Worm (Caenorhabditis elegans) whole organism, L2 larva: Measurements from ENCODE around the gene F19H8.2.
A peak's percentile ranks its signal among the peaks of the same experiment; 100 is the strongest.

Experiments used
- C34F6.9 ChIP-seq: fragments of 150-350 bp; optimal IDR thresholded peaks from 2 replicates; lab custom pipeline; 2014; ENCODE audit warnings: missing biosample characterization, missing genetic modification characterization
- F13H6.1 ChIP-seq: sonication (generic microtip); optimal IDR thresholded peaks from 2 replicates; lab custom pipeline; 2016; ENCODE audit warnings: missing genetic modification characterization, missing compliant biosample characterization
- R02D3.7 ChIP-seq: fragments of 150-350 bp; optimal IDR thresholded peaks from 2 replicates; lab custom pipeline; 2014; ENCODE audit warnings: missing biosample characterization, missing genetic modification characterization
- Y55F3AM.14 ChIP-seq: fragments of 200-800 bp; sonication (Bioruptor generic); optimal IDR thresholded peaks from 2 replicates; lab custom pipeline; 2018; ENCODE audit warnings: mild to moderate bottlenecking, missing genetic modification characterization, missing compliant biosample characterization
- ZK546.5 ChIP-seq: sonication (generic microtip); optimal IDR thresholded peaks from 2 replicates; lab custom pipeline; 2017; ENCODE audit warnings: missing biosample characterization, missing genetic modification characterization
- alr-1 ChIP-seq: fragments of 150-350 bp; optimal IDR thresholded peaks from 2 replicates; lab custom pipeline; 2014; ENCODE audit warnings: missing biosample characterization, missing genetic modification characterization
- aly-2 ChIP-seq: fragments of 150-350 bp; optimal IDR thresholded peaks from 2 replicates; lab custom pipeline; 2014; ENCODE audit warnings: missing biosample characterization, missing genetic modification characterization
- ama-1 ChIP-seq: fragments of 150-350 bp; optimal IDR thresholded peaks from 2 replicates; lab custom pipeline; 2018; ENCODE audit warnings: inconsistent platforms
- blmp-1 ChIP-seq: sonication (generic microtip); optimal IDR thresholded peaks from 2 replicates; lab custom pipeline; 2017; ENCODE audit warnings: missing genetic modification characterization, mild to moderate bottlenecking, missing compliant biosample characterization, antibody characterized with exemption, moderate library complexity; ENCODE audit not compliant: insufficient read depth
- ceh-16 ChIP-seq: fragments of 150-350 bp; optimal IDR thresholded peaks from 2 replicates; lab custom pipeline; 2014; ENCODE audit warnings: missing biosample characterization, missing genetic modification characterization
- ceh-82 ChIP-seq: fragments of 150-350 bp; optimal IDR thresholded peaks from 2 replicates; lab custom pipeline; 2014; ENCODE audit warnings: missing biosample characterization, missing genetic modification characterization
- crh-2 ChIP-seq: sonication (generic microtip); optimal IDR thresholded peaks from 2 replicates; lab custom pipeline; 2017; ENCODE audit warnings: missing biosample characterization, missing genetic modification characterization
- dmd-4 ChIP-seq: sonication (generic microtip); optimal IDR thresholded peaks from 2 replicates; lab custom pipeline; 2017; ENCODE audit warnings: missing biosample characterization, missing genetic modification characterization
- egl-27 ChIP-seq: sonication (generic microtip); optimal IDR thresholded peaks from 3 replicates; lab custom pipeline; 2017; ENCODE audit warnings: missing biosample characterization, missing genetic modification reagents, missing genetic modification characterization
- elt-1 ChIP-seq: fragments of 150-350 bp; optimal IDR thresholded peaks from 2 replicates; lab custom pipeline; 2014; ENCODE audit warnings: missing biosample characterization, missing genetic modification characterization
- elt-3 ChIP-seq: sonication (generic microtip); optimal IDR thresholded peaks from 2 replicates; lab custom pipeline; 2017; ENCODE audit warnings: missing biosample characterization, missing genetic modification characterization
- fos-1 ChIP-seq: fragments of 150-350 bp; optimal IDR thresholded peaks from 2 replicates; lab custom pipeline; 2014; ENCODE audit warnings: missing biosample characterization, missing genetic modification characterization
- gmeb-1 ChIP-seq: fragments of 150-350 bp; optimal IDR thresholded peaks from 2 replicates; lab custom pipeline; 2014; ENCODE audit warnings: missing biosample characterization, missing genetic modification characterization
- lin-11 ChIP-seq: fragments of 150-350 bp; sonication (generic microtip); optimal IDR thresholded peaks from 2 replicates; lab custom pipeline; 2014; ENCODE audit warnings: missing biosample characterization, missing genetic modification characterization, inconsistent platforms, mixed read lengths
- lin-13 ChIP-seq: fragments of 150-350 bp; optimal IDR thresholded peaks from 2 replicates; lab custom pipeline; 2014; ENCODE audit warnings: missing biosample characterization, missing genetic modification reagents, missing genetic modification characterization
- mdl-1 ChIP-seq, 2 experiments: fragments of 150-350 bp in 1 of 2; sonication (generic microtip) in 1 of 2; optimal IDR thresholded peaks; 2 replicates each; lab custom pipeline; 2017; ENCODE audit warnings: missing biosample characterization in 2 of 2, missing genetic modification characterization in 2 of 2
- nhr-10 ChIP-seq: sonication (generic microtip); optimal IDR thresholded peaks from 2 replicates; lab custom pipeline; 2017; ENCODE audit warnings: missing biosample characterization, missing genetic modification characterization
- nhr-12 ChIP-seq: fragments of 150-350 bp; optimal IDR thresholded peaks from 2 replicates; lab custom pipeline; 2014; ENCODE audit warnings: missing biosample characterization, missing genetic modification characterization
- nhr-129 ChIP-seq: fragments of 150-350 bp; optimal IDR thresholded peaks from 2 replicates; lab custom pipeline; 2014; ENCODE audit warnings: missing biosample characterization, missing genetic modification characterization
- nhr-21 ChIP-seq: fragments of 150-350 bp; optimal IDR thresholded peaks from 2 replicates; lab custom pipeline; 2014; ENCODE audit warnings: missing biosample characterization, missing genetic modification characterization
- nhr-237 ChIP-seq: fragments of 150-350 bp; optimal IDR thresholded peaks from 2 replicates; lab custom pipeline; 2014; ENCODE audit warnings: missing biosample characterization, missing genetic modification characterization
- nhr-25 ChIP-seq: fragments of 150-350 bp; sonication (generic microtip); optimal IDR thresholded peaks from 3 replicates; lab custom pipeline; 2014; ENCODE audit warnings: missing biosample characterization, missing genetic modification characterization
- nhr-6 ChIP-seq: fragments of 150-350 bp; optimal IDR thresholded peaks from 2 replicates; lab custom pipeline; 2014; ENCODE audit warnings: missing biosample characterization, missing genetic modification characterization
- nhr-77 ChIP-seq: fragments of 150-350 bp; optimal IDR thresholded peaks from 2 replicates; lab custom pipeline; 2014; ENCODE audit warnings: missing biosample characterization, missing genetic modification characterization
- sem-4 ChIP-seq: fragments of 150-350 bp; optimal IDR thresholded peaks from 2 replicates; lab custom pipeline; 2014; ENCODE audit warnings: missing biosample characterization, missing genetic modification reagents, missing genetic modification characterization
- sma-3 ChIP-seq: sonication (generic microtip); optimal IDR thresholded peaks from 2 replicates; lab custom pipeline; 2016; ENCODE audit warnings: missing genetic modification reagents, missing genetic modification characterization, missing compliant biosample characterization
- sma-9 ChIP-seq, 2 experiments: fragments of 150-350 bp in 1 of 2; sonication (generic microtip) in 1 of 2; optimal IDR thresholded peaks; 2 replicates each; lab custom pipeline; 2014 to 2016; ENCODE audit warnings: missing genetic modification characterization in 2 of 2, mild to moderate bottlenecking in 1 of 2, missing biosample characterization in 1 of 2, missing compliant biosample characterization in 1 of 2, missing genetic modification reagents in 1 of 2, moderate library complexity in 1 of 2
- unc-39 ChIP-seq: fragments of 150-350 bp; optimal IDR thresholded peaks from 2 replicates; lab custom pipeline; 2014; ENCODE audit warnings: missing biosample characterization, missing genetic modification characterization
- zag-1 ChIP-seq: fragments of 150-350 bp; optimal IDR thresholded peaks from 2 replicates; lab custom pipeline; 2014; ENCODE audit warnings: missing biosample characterization, missing genetic modification characterization
- ztf-11 ChIP-seq: sonication (generic microtip); optimal IDR thresholded peaks from 2 replicates; lab custom pipeline; 2017; ENCODE audit warnings: missing biosample characterization, missing genetic modification characterization
- ztf-4 ChIP-seq: fragments of 150-350 bp; optimal IDR thresholded peaks from 2 replicates; lab custom pipeline; 2014; ENCODE audit warnings: missing biosample characterization, missing genetic modification characterization

The F19H8.2 gene

DNA sequence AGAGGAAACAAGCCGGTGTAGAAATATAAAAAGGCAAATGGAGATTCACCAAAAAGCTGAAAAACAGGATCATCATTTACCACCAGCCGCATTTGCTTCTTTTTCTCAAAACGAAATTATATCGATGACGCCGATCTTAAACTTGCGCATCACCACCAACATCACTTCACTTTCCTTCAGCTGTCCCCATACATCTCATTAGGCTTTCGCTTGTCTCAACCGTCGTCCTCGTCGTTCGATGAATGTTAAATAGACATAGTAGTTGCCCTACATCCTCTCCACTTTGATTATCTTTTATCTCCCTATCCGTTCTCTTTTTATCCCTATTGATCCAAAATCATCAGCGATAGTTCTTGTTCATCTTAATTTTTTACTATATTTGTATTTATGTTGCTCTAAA, 21.2 kb upstream of the F19H8.2 start:
- TF ChIP-seq blmp-1 (tag; lab: Kevin White, UChicago), result peak; percentile 52
- no peak for TF ChIP-seq elt-1 (tag; lab: Kevin White, UChicago)

DNA sequence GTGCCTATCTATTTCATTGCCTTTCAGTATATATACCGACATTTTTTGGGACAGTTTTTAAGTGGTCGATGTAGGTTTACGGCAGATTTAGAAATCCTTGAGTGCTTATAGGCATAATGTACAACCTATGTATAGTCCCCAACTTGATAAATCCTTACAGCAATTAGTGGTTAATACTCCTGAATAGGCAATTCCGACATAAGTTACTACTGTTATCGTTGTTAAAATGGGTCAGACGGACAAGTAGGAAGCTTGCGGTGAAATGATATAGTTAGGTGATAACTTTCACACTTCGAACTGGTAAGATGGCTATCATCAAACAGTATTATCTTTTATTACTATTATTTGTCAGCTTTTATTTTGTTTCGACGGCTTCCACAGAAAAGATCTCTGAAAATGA, 17.1 kb upstream of the F19H8.2 start, which contains the start of gene mltn-10:
TSS of gene mltn-10 (plus strand) at position 301 of the 400 bp plus-strand sequence.
- TF ChIP-seq alr-1, result no peak

DNA sequence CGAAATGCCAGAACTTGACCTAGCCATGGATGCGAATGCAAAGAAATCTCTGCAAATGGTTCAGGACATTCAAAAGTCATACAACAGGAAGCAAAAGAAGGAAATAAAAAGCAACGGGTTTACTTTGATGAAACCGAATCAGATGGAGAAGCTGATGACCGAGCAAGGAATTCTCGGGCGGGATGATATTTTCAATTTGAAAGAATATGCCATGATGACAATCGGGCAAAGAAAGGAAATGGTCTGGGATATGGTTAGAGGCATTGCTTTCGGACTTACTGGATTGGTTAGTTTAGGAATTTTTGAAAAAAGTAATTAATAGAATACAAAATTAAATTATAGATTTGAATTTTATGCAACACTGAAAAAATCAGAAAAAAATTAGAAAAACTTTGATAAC, 15.1 kb upstream of the F19H8.2 start:
- TF ChIP-seq F13H6.1 (no peak), lin-11 (tag; lab: Kevin White, UChicago) (no peak), nhr-237 (no peak), elt-1 (tag; lab: Kevin White, UChicago) (no peak), egl-27 (tag; lab: Kevin White, UChicago) (no peak), ceh-16 (no peak), nhr-21 (tag; lab: Kevin White, UChicago) (no peak), nhr-129 (tag; lab: Kevin White, UChicago) (no peak), Y55F3AM.14 (GFP tag; lab: Kevin White, UChicago) (no peak), nhr-10 (no peak), ztf-11 (tag; lab: Kevin White, UChicago) (no peak), ZK546.5 (tag; lab: Kevin White, UChicago) (no peak), mdl-1 (tag; optimal IDR thresholded peaks at IDR 0.05; lab: Kevin White, UChicago) (no peak), nhr-12 (tag; lab: Kevin White, UChicago) (no peak)

DNA sequence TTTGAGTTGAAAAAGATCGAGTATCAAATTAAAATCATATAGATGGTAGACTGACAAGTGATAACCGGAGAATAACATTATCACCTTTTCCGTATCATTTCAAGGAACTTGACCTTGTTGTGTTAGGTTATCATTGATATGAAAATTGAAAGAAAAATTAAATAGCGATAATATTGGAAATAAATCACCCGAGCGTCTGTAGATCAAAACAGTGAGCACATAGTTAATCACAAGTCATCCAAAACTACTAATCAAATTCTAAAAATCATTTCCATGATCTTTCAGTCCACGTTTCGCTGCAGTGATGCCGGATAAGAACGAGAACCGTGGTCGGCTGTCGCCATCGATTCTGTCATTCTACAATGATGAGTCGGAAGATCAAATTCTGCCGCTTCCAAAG, 14.1 kb upstream of the F19H8.2 start:
- TF ChIP-seq C34F6.9, result no peak
- no peak for TF ChIP-seq nhr-129 (tag; lab: Kevin White, UChicago)
- no peak for TF ChIP-seq elt-3 (tag; lab: Kevin White, UChicago)
- no peak for TF ChIP-seq sem-4 (tag; lab: Kevin White, UChicago)
- TF ChIP-seq ceh-16, result no peak
- no peak for TF ChIP-seq nhr-12 (tag; lab: Kevin White, UChicago)
- no peak for TF ChIP-seq ceh-82
- TF ChIP-seq nhr-21 (tag; lab: Kevin White, UChicago), result peak; percentile 40
- no peak for TF ChIP-seq nhr-25 (tag; lab: Kevin White, UChicago)
- TF ChIP-seq sma-9 (GFP tag; optimal IDR thresholded peaks at IDR 0.05; lab: Kevin White, UChicago), result peak; percentile 28
- no peak for TF ChIP-seq sma-9 (tag; optimal IDR thresholded peaks at IDR 0.05; lab: Kevin White, UChicago)

DNA sequence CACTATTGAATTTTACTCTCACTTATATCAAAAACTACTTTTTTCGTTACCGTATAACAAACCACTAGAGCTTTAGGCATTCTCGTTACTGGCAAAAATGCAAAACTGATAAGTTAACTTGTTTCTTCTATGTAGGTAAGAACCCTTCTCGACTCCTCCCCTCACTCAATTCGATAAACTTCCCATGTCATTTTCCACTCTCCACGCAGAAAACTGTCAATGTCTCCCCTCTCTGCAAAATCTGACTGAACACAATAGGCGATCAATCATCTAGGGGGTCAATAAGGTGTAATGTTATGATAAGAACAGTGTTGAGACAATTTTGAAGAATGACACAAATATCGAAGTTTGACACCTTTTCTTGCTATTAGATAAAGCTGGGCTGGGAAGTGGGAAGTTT, 13.1 kb upstream of the F19H8.2 start:
- TF ChIP-seq sma-3 (GFP tag; lab: Kevin White, UChicago) (peak; percentile 1), nhr-21 (tag; lab: Kevin White, UChicago) (peak; percentile 1), egl-27 (tag; lab: Kevin White, UChicago) (no peak), ama-1 (lab: Kevin White, UChicago) (no peak)

DNA sequence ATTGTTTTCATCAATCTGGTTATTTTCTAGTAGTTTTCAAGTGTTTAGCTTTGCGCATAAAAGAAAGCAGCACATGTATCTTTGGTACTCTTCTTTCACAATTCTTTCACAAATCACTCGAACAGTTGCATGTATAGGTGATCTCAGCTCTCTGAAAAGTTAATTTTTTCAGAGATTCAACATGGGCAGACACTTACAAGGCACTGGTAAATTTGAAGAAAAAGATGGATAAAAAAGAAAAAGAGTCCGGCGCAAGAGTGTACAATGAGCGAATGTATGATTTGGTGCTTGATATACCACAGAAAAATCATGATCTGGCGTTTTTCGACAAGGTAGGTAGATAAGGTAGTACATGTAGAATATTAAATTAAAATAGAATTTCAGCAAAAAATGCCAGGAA, 12.5 kb upstream of the F19H8.2 start:
- TF ChIP-seq ztf-4 (no peak), elt-1 (tag; lab: Kevin White, UChicago) (no peak), crh-2 (tag; lab: Kevin White, UChicago) (no peak), R02D3.7 (tag; lab: Kevin White, UChicago) (no peak), alr-1 (no peak), nhr-77 (tag; lab: Kevin White, UChicago) (no peak), lin-13 (no peak), zag-1 (tag; lab: Kevin White, UChicago) (no peak), nhr-6 (tag; lab: Kevin White, UChicago) (no peak)

DNA sequence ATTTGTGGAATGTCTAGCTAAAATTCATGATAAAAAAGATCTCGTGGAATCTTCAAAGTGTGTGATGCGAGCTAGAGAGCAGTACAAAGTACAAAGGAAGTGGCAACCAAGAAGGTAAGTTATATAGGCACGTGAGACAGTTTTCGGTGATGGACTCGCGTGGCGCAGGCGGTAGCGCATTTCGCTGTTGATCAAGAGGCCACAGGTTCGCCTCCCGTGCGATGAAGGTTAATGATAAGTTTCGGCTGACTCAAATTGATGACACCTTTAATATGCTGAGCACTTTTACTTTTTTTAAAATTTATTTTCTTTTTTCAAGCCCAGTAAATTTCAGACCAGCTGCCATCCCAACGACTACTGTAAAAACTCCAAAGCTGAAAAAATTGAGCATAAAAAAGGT, 11.3 kb upstream of the F19H8.2 start:
- TF ChIP-seq gmeb-1 (tag; lab: Kevin White, UChicago), result peak; percentile 43
- TF ChIP-seq nhr-21 (tag; lab: Kevin White, UChicago), result peak; percentile 18
- no peak for TF ChIP-seq aly-2
- TF ChIP-seq sma-3 (GFP tag; lab: Kevin White, UChicago), result peak; percentile 29
- no peak for TF ChIP-seq nhr-6 (tag; lab: Kevin White, UChicago)
- TF ChIP-seq dmd-4 (tag; lab: Kevin White, UChicago), result no peak
- peak; percentile 62 for TF ChIP-seq fos-1 (tag; lab: Kevin White, UChicago)
- no peak for TF ChIP-seq nhr-129 (tag; lab: Kevin White, UChicago)
- TF ChIP-seq sma-9 (GFP tag; optimal IDR thresholded peaks at IDR 0.05; lab: Kevin White, UChicago), result peak; percentile 50
- TF ChIP-seq sma-9 (tag; optimal IDR thresholded peaks at IDR 0.05; lab: Kevin White, UChicago), result no peak
- no peak for TF ChIP-seq R02D3.7 (tag; lab: Kevin White, UChicago)
- TF ChIP-seq unc-39 (tag; lab: Kevin White, UChicago), result no peak
